Fruit fly (Drosophila melanogaster) whole organism, embryonic: Measurements from ENCODE around the gene Mst98Cb.
A peak's percentile ranks its signal among the peaks of the same experiment; 100 is the strongest.

Experiments
- Adf1 ChIP-seq: fragments of 200-800 bp; sonication (Bioruptor generic); IDR thresholded peaks from 2 replicates; pipeline ENCODE4 v1.3.6; 2022; ENCODE audit warnings: missing biosample characterization, missing genetic modification characterization
- Blimp-1 ChIP-seq: fragments of 200-800 bp; sonication (Bioruptor generic); optimal IDR thresholded peaks from 3 replicates; lab custom pipeline; 2018; ENCODE audit warnings: missing biosample characterization, missing genetic modification characterization, mild to moderate bottlenecking, moderate library complexity, missing genetic modification reagents
- C15 ChIP-seq: fragments of 200-800 bp; sonication (Bioruptor generic); IDR thresholded peaks from 3 replicates; pipeline ENCODE4 v1.3.6; 2022; ENCODE audit warnings: missing biosample characterization, missing genetic modification characterization
- CG10147 ChIP-seq: fragments of 200-800 bp; sonication (Bioruptor generic); optimal IDR thresholded peaks from 2 replicates; lab custom pipeline; 2019; ENCODE audit warnings: missing biosample characterization, mild to moderate bottlenecking, missing genetic modification characterization, moderate library complexity
- CG10565 ChIP-seq: fragments of 200-800 bp; sonication (Bioruptor generic); optimal IDR thresholded peaks from 3 replicates; lab custom pipeline; 2016; ENCODE audit warnings: missing biosample characterization, mild to moderate bottlenecking, missing genetic modification characterization
- CG11695 ChIP-seq: fragments of 200-800 bp; sonication (Bioruptor generic); IDR thresholded peaks from 3 replicates; pipeline ENCODE4 v1.3.6; 2022; ENCODE audit warnings: missing biosample characterization, missing genetic modification characterization
- CG12942 ChIP-seq: fragments of 200-800 bp; sonication (Bioruptor generic); optimal IDR thresholded peaks from 3 replicates; lab custom pipeline; 2016; ENCODE audit warnings: missing biosample characterization, missing genetic modification characterization
- CG13123 ChIP-seq: fragments of 200-800 bp; sonication (Bioruptor generic); optimal IDR thresholded peaks from 2 replicates; lab custom pipeline; 2016; ENCODE audit warnings: missing biosample characterization, missing genetic modification characterization
- CG13287 ChIP-seq: fragments of 200-800 bp; sonication (Bioruptor generic); IDR thresholded peaks from 2 replicates; pipeline ENCODE4 v1.3.6; 2022; ENCODE audit warnings: missing biosample characterization, missing genetic modification characterization; ENCODE audit not compliant: partially characterized antibody
- CG13296 ChIP-seq: fragments of 200-800 bp; sonication (Bioruptor generic); optimal IDR thresholded peaks from 3 replicates; lab custom pipeline; 2018; ENCODE audit warnings: missing biosample characterization, mild to moderate bottlenecking, missing genetic modification characterization
- CG14710 ChIP-seq: fragments of 200-800 bp; sonication (Bioruptor generic); optimal IDR thresholded peaks from 3 replicates; lab custom pipeline; 2019; ENCODE audit warnings: missing biosample characterization, mild to moderate bottlenecking, missing genetic modification characterization, moderate library complexity
- CG15479 ChIP-seq: fragments of 200-800 bp; sonication (Bioruptor generic); optimal IDR thresholded peaks from 3 replicates; lab custom pipeline; 2019; ENCODE audit warnings: missing biosample characterization, mild to moderate bottlenecking, missing genetic modification characterization, moderate library complexity
- CG17361 ChIP-seq: fragments of 200-800 bp; sonication (Bioruptor generic); IDR thresholded peaks from 3 replicates; pipeline ENCODE4 v1.3.6; 2022; ENCODE audit warnings: missing biosample characterization, missing genetic modification characterization
- CG18262 ChIP-seq: fragments of 200-800 bp; optimal IDR thresholded peaks from 3 replicates; lab custom pipeline; 2019; ENCODE audit warnings: missing biosample characterization, mild to moderate bottlenecking, missing genetic modification characterization, moderate library complexity
- CG2120 ChIP-seq: fragments of 200-800 bp; sonication (Bioruptor generic); optimal IDR thresholded peaks from 3 replicates; lab custom pipeline; 2016; ENCODE audit warnings: missing biosample characterization, missing genetic modification characterization
- CG31388 ChIP-seq: fragments of 200-800 bp; sonication (Bioruptor generic); optimal IDR thresholded peaks from 2 replicates; lab custom pipeline; 2016; ENCODE audit warnings: missing biosample characterization, missing genetic modification characterization
- CG3995 ChIP-seq: fragments of 200-800 bp; sonication (Bioruptor generic); optimal IDR thresholded peaks from 3 replicates; lab custom pipeline; 2016; ENCODE audit warnings: missing biosample characterization, missing genetic modification characterization
- CG6683 ChIP-seq: fragments of 200-800 bp; sonication (Bioruptor generic); optimal IDR thresholded peaks from 2 replicates; lab custom pipeline; 2017; ENCODE audit warnings: missing biosample characterization, mild to moderate bottlenecking, missing genetic modification characterization, missing genetic modification reagents
- CG6765 ChIP-seq: fragments of 200-800 bp; sonication (Bioruptor generic); optimal IDR thresholded peaks from 3 replicates; lab custom pipeline; 2017; ENCODE audit warnings: missing biosample characterization, mild to moderate bottlenecking, missing genetic modification characterization
- CG6791 ChIP-seq: fragments of 200-800 bp; sonication (Bioruptor generic); IDR thresholded peaks from 3 replicates; pipeline ENCODE4 v1.3.6; 2022; ENCODE audit warnings: missing biosample characterization, missing genetic modification characterization; ENCODE audit not compliant: partially characterized antibody
- CG7357 ChIP-seq: fragments of 200-800 bp; sonication (Bioruptor generic); IDR thresholded peaks from 3 replicates; pipeline ENCODE4 v1.3.6; 2022; ENCODE audit warnings: missing biosample characterization, missing genetic modification characterization
- CG8089 ChIP-seq: fragments of 200-800 bp; sonication (Bioruptor generic); optimal IDR thresholded peaks from 3 replicates; lab custom pipeline; 2016; ENCODE audit warnings: missing biosample characterization, missing genetic modification characterization
- CG9817 ChIP-seq: fragments of 200-800 bp; sonication (Bioruptor generic); optimal IDR thresholded peaks from 2 replicates; lab custom pipeline; 2018; ENCODE audit warnings: missing biosample characterization, mild to moderate bottlenecking, missing genetic modification characterization, moderate library complexity
- Chrac-16 ChIP-seq: fragments of 200-800 bp; sonication (Bioruptor generic); optimal IDR thresholded peaks from 3 replicates; lab custom pipeline; 2016; ENCODE audit warnings: missing biosample characterization, missing genetic modification characterization
- Dp ChIP-seq: fragments of 200-800 bp; sonication (Bioruptor generic); optimal IDR thresholded peaks from 2 replicates; lab custom pipeline; 2018; ENCODE audit warnings: missing biosample characterization, mild to moderate bottlenecking, missing genetic modification characterization, moderate library complexity
- Gsc ChIP-seq: fragments of 200-800 bp; sonication (Bioruptor generic); IDR thresholded peaks from 2 replicates; pipeline ENCODE4 v1.3.6; 2022; ENCODE audit warnings: missing biosample characterization, missing genetic modification characterization
- HLH4C ChIP-seq: fragments of 200-800 bp; sonication (Bioruptor generic); IDR thresholded peaks from 3 replicates; pipeline ENCODE4 v1.3.6; 2022; ENCODE audit warnings: missing biosample characterization, missing genetic modification characterization; ENCODE audit not compliant: partially characterized antibody
- Lhr ChIP-seq: fragments of 200-800 bp; sonication (Bioruptor generic); optimal IDR thresholded peaks from 3 replicates; lab custom pipeline; 2017; ENCODE audit warnings: mild to moderate bottlenecking, missing biosample characterization, missing genetic modification reagents, missing genetic modification characterization
- Mad ChIP-seq: fragments of 200-800 bp; sonication (Bioruptor generic); optimal IDR thresholded peaks from 2 replicates; lab custom pipeline; 2016; ENCODE audit warnings: missing biosample characterization, missing genetic modification characterization
- NFAT ChIP-seq: fragments of 200-800 bp; sonication (Bioruptor generic); IDR thresholded peaks from 2 replicates; pipeline ENCODE4 v1.3.6; 2022; ENCODE audit warnings: missing biosample characterization, missing genetic modification characterization
- Oaz ChIP-seq: fragments of 200-800 bp; sonication (Bioruptor generic); IDR thresholded peaks from 2 replicates; pipeline ENCODE4 v1.3.6; 2022; ENCODE audit warnings: missing biosample characterization, missing genetic modification characterization
- Optix ChIP-seq: fragments of 200-800 bp; sonication (Bioruptor generic); IDR thresholded peaks from 3 replicates; pipeline ENCODE4 v1.3.6; 2022; ENCODE audit warnings: missing biosample characterization, missing genetic modification characterization
- Spps ChIP-seq: fragments of 200-800 bp; sonication (Bioruptor generic); optimal IDR thresholded peaks from 2 replicates; lab custom pipeline; 2018; ENCODE audit warnings: missing biosample characterization, mild to moderate bottlenecking, missing genetic modification characterization
- ara ChIP-seq: fragments of 200-800 bp; sonication (Bioruptor generic); IDR thresholded peaks from 2 replicates; pipeline ENCODE4 v1.3.6; 2022; ENCODE audit warnings: missing biosample characterization, missing genetic modification characterization
- ato ChIP-seq: fragments of 200-800 bp; sonication (Bioruptor generic); IDR thresholded peaks from 2 replicates; pipeline ENCODE4 v1.3.6; 2022; ENCODE audit warnings: missing biosample characterization, missing genetic modification characterization; ENCODE audit not compliant: partially characterized antibody
- cad ChIP-seq: fragments of >200 bp; optimal IDR thresholded peaks from 2 replicates; lab custom pipeline; 2017; ENCODE audit warnings: missing biosample characterization, missing genetic modification characterization
- caup ChIP-seq: fragments of 200-800 bp; sonication (Bioruptor generic); optimal IDR thresholded peaks from 3 replicates; lab custom pipeline; 2017; ENCODE audit warnings: missing biosample characterization, mild to moderate bottlenecking, missing genetic modification characterization, moderate library complexity; ENCODE audit not compliant: severe bottlenecking
- chinmo ChIP-seq: fragments of 200-800 bp; sonication (Bioruptor generic); IDR thresholded peaks from 4 replicates; pipeline ENCODE4 v1.3.6; 2022; ENCODE audit warnings: missing biosample characterization, missing genetic modification characterization; ENCODE audit not compliant: partially characterized antibody
- corto ChIP-seq: fragments of 200-800 bp; sonication (Bioruptor generic); optimal IDR thresholded peaks from 2 replicates; lab custom pipeline; 2016; ENCODE audit warnings: missing biosample characterization, mild to moderate bottlenecking, missing genetic modification characterization, moderate library complexity
- dimm ChIP-seq: fragments of 200-800 bp; sonication (Bioruptor generic); IDR thresholded peaks from 2 replicates; pipeline ENCODE4 v1.3.6; 2022; ENCODE audit warnings: missing biosample characterization, missing genetic modification characterization
- eyg ChIP-seq: fragments of 200-800 bp; sonication (Bioruptor generic); optimal IDR thresholded peaks from 3 replicates; lab custom pipeline; 2016; ENCODE audit warnings: missing biosample characterization, missing genetic modification characterization
- gsb ChIP-seq: fragments of 200-800 bp; sonication (Bioruptor generic); IDR thresholded peaks from 2 replicates; pipeline ENCODE4 v1.3.6; 2022; ENCODE audit warnings: missing biosample characterization, missing genetic modification characterization
- hbn ChIP-seq: fragments of 200-800 bp; sonication (Bioruptor generic); IDR thresholded peaks from 2 replicates; pipeline ENCODE4 v1.3.6; 2022; ENCODE audit warnings: missing biosample characterization, missing genetic modification characterization; ENCODE audit not compliant: partially characterized antibody
- lbe ChIP-seq: fragments of 200-800 bp; sonication (Bioruptor generic); optimal IDR thresholded peaks from 2 replicates; lab custom pipeline; 2016; ENCODE audit warnings: missing biosample characterization, mild to moderate bottlenecking, missing genetic modification characterization
- pan ChIP-seq, 4 experiments: fragments of >200 bp in 3 of 4; fragments of 200-800 bp in 1 of 4; sonication (Bioruptor generic) in 1 of 4; optimal IDR thresholded peaks in 3 of 4; IDR thresholded peaks in 1 of 4; 2 replicates each; pipeline versions ENCODE4 v1.3.6 to Lab custom; 2017 to 2022; ENCODE audit warnings: missing biosample characterization in 2 of 4, missing genetic modification characterization in 2 of 4, mixed read lengths in 1 of 4
- shn ChIP-seq: fragments of 200-800 bp; sonication (Bioruptor generic); optimal IDR thresholded peaks from 3 replicates; lab custom pipeline; 2016; ENCODE audit warnings: missing biosample characterization, missing genetic modification characterization
- sqz ChIP-seq: fragments of 200-800 bp; sonication (Bioruptor generic); optimal IDR thresholded peaks from 3 replicates; lab custom pipeline; 2018; ENCODE audit warnings: missing biosample characterization, mild to moderate bottlenecking, missing genetic modification characterization
- tna ChIP-seq: fragments of 200-800 bp; sonication (Bioruptor generic); IDR thresholded peaks from 2 replicates; pipeline ENCODE4 v1.3.6; 2022; ENCODE audit warnings: missing biosample characterization, missing genetic modification characterization; ENCODE audit not compliant: partially characterized antibody
- wdn ChIP-seq: fragments of 200-800 bp; sonication (Bioruptor generic); IDR thresholded peaks from 2 replicates; pipeline ENCODE4 v1.3.6; 2022; ENCODE audit warnings: missing biosample characterization, missing genetic modification characterization
- yki ChIP-seq: fragments of >200 bp; optimal IDR thresholded peaks from 3 replicates; lab custom pipeline; 2018
- zfh1 ChIP-seq: fragments of 200-800 bp; sonication (Bioruptor generic); IDR thresholded peaks from 3 replicates; pipeline ENCODE4 v1.3.6; 2022; ENCODE audit warnings: missing biosample characterization, missing genetic modification characterization

Gene Mst98Cb

DNA sequence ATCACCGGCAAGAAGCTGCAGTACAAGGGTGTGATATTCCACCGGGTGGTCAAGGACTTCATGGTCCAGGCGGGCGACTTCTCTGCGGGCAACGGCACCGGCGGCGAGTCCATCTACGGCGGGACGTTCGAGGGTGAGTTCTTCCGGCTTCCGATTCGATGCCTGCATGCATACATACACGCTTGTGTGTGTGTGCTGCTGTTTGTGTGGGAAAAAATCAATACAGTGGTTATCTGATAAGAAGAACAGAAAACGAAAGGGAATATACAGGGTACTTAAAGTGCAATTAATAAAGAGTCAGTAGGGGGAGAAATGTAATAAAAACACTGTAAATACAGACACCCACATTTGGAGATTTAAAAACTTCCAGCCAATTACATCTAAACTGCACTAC, 48.0 kb downstream of the Mst98Cb start (continued):
- TF ChIP-seq CG10147 (GFP tag; lab: Kevin White, UChicago) (no peak), eyg (GFP tag; lab: Kevin White, UChicago) (no peak), caup (GFP tag; lab: Kevin White, UChicago) (no peak), ara (no peak), CG31388 (GFP tag; lab: Kevin White, UChicago) (no peak), CG7357 (GFP tag; lab: Robert Waterston, UW) (no peak), Dp (GFP tag; lab: Kevin White, UChicago) (no peak), zfh1 (GFP tag; lab: Robert Waterston, UW) (no peak), CG9817 (tag; lab: Kevin White, UChicago) (no peak), Lhr (GFP tag; lab: Kevin White, UChicago) (no peak), Optix (GFP tag; lab: Robert Waterston, UW) (no peak), CG8089 (GFP tag; lab: Kevin White, UChicago) (no peak), wdn (no peak), lbe (GFP tag; lab: Kevin White, UChicago) (no peak), CG13296 (GFP tag; lab: Kevin White, UChicago) (no peak), Mad (no peak), CG15479 (no peak), Spps (tag; lab: Kevin White, UChicago) (no peak), CG14710 (no peak), corto (GFP tag; lab: Kevin White, UChicago) (no peak), CG13287 (GFP tag; lab: Robert Waterston, UW) (no peak), HLH4C (GFP tag; lab: Robert Waterston, UW) (no peak), CG6791 (no peak), CG10565 (GFP tag; lab: Kevin White, UChicago) (no peak), CG6765 (GFP tag; lab: Kevin White, UChicago) (no peak), tna (GFP tag; lab: Robert Waterston, UW) (no peak), CG17361 (GFP tag; lab: Robert Waterston, UW) (no peak), hbn (GFP tag; lab: Robert Waterston, UW) (no peak), CG18262 (tag; lab: Kevin White, UChicago) (no peak), Adf1 (GFP tag; lab: Robert Waterston, UW) (no peak), CG6683 (no peak), CG3995 (GFP tag; lab: Kevin White, UChicago) (no peak), CG11695 (GFP tag; lab: Robert Waterston, UW) (0 out of 3 replicates have a peak, but pooled peaks have one; percentile 10), Oaz (no peak), NFAT (GFP tag; lab: Robert Waterston, UW) (no peak), yki (lab: Kevin White, UChicago) (no peak), shn (GFP tag; lab: Kevin White, UChicago) (no peak), C15 (GFP tag; lab: Robert Waterston, UW) (no peak), dimm (GFP tag; lab: Robert Waterston, UW) (no peak), pan (optimal IDR thresholded peaks at IDR 0.05; lab: Kevin White, UChicago) (no peak), pan (GFP tag; optimal IDR thresholded peaks at IDR 0.05 in 1 of 2, IDR thresholded peaks at IDR 0.05 in 1 of 2) (peak in 1 of 2 experiments; percentile 34), CG12942 (GFP tag; lab: Kevin White, UChicago) (no peak), chinmo (GFP tag; lab: Robert Waterston, UW) (no peak), sqz (GFP tag; lab: Kevin White, UChicago) (no peak), Blimp-1 (GFP tag; lab: Kevin White, UChicago) (no peak), ato (GFP tag; lab: Robert Waterston, UW) (no peak), CG13123 (GFP tag; lab: Kevin White, UChicago) (no peak), cad (GFP tag; lab: Kevin White, UChicago) (no peak), CG2120 (GFP tag; lab: Kevin White, UChicago) (no peak), Chrac-16 (no peak), Gsc (no peak), gsb (GFP tag; lab: Robert Waterston, UW) (no peak)
